Fruit fly (Drosophila melanogaster) whole organism, adult: ENCODE data around the gene mud.

Experiments used
- CG11617 ChIP-seq: fragments of 200-800 bp; sonication (Bioruptor generic); optimal IDR thresholded peaks from 2 replicates; lab custom pipeline; 2017; ENCODE audit warnings: mild to moderate bottlenecking, missing biosample characterization, missing genetic modification reagents, missing genetic modification characterization
- CG12768 ChIP-seq: fragments of 200-800 bp; sonication (Bioruptor generic); optimal IDR thresholded peaks from 2 replicates; lab custom pipeline; 2017; ENCODE audit warnings: missing biosample characterization, missing genetic modification characterization, mild to moderate bottlenecking, moderate library complexity, missing genetic modification reagents
- CG14711 ChIP-seq: fragments of 200-800 bp; sonication (Bioruptor generic); optimal IDR thresholded peaks from 2 replicates; lab custom pipeline; 2018; ENCODE audit warnings: missing biosample characterization, mild to moderate bottlenecking, missing genetic modification characterization, moderate library complexity
- CG1620 ChIP-seq: fragments of 200-800 bp; sonication (Bioruptor generic); optimal IDR thresholded peaks from 2 replicates; lab custom pipeline; 2016; ENCODE audit warnings: missing biosample characterization, missing genetic modification characterization
- CG33017 ChIP-seq: fragments of 200-800 bp; sonication (Bioruptor generic); optimal IDR thresholded peaks from 2 replicates; lab custom pipeline; 2018; ENCODE audit warnings: missing biosample characterization, mild to moderate bottlenecking, missing genetic modification characterization, moderate library complexity
- CG5204 ChIP-seq: fragments of 200-800 bp; sonication (Bioruptor generic); optimal IDR thresholded peaks from 2 replicates; lab custom pipeline; 2016; ENCODE audit warnings: missing biosample characterization, missing genetic modification characterization
- CG7045 ChIP-seq: fragments of 200-800 bp; sonication (Bioruptor generic); optimal IDR thresholded peaks from 2 replicates; lab custom pipeline; 2017; ENCODE audit warnings: missing biosample characterization, mild to moderate bottlenecking, missing genetic modification characterization
- CG7101 ChIP-seq: fragments of 200-800 bp; sonication (Bioruptor generic); optimal IDR thresholded peaks from 2 replicates; lab custom pipeline; 2018; ENCODE audit warnings: missing biosample characterization, mild to moderate bottlenecking, missing genetic modification characterization, moderate library complexity
- Clk ChIP-seq: fragments of 200-800 bp; sonication (Bioruptor generic); optimal IDR thresholded peaks from 2 replicates; lab custom pipeline; 2017; ENCODE audit warnings: missing biosample characterization, missing genetic modification characterization
- Crg-1 ChIP-seq: fragments of 200-800 bp; sonication (Bioruptor generic); optimal IDR thresholded peaks from 2 replicates; lab custom pipeline; 2016; ENCODE audit warnings: missing biosample characterization, missing genetic modification characterization
- Hr96 ChIP-seq: fragments of 200-800 bp; sonication (Bioruptor generic); optimal IDR thresholded peaks from 2 replicates; lab custom pipeline; 2016; ENCODE audit warnings: missing biosample characterization, missing genetic modification characterization
- Mnt ChIP-seq: fragments of 200-800 bp; sonication (Bioruptor generic); optimal IDR thresholded peaks from 2 replicates; lab custom pipeline; 2016; ENCODE audit warnings: missing biosample characterization, mild to moderate bottlenecking, missing genetic modification characterization
- bab1 ChIP-seq: fragments of 200-800 bp; sonication (Bioruptor generic); optimal IDR thresholded peaks from 3 replicates; lab custom pipeline; 2019; ENCODE audit warnings: missing biosample characterization, mild to moderate bottlenecking, missing genetic modification characterization, moderate library complexity
- cic ChIP-seq: fragments of 200-800 bp; sonication (Bioruptor generic); optimal IDR thresholded peaks from 2 replicates; lab custom pipeline; 2017; ENCODE audit warnings: missing biosample characterization, mild to moderate bottlenecking, missing genetic modification characterization, moderate library complexity
- cnc ChIP-seq, 2 experiments: fragments of >200 bp; optimal IDR thresholded peaks; 2 replicates each; lab custom pipeline; 2017
- kay ChIP-seq: fragments of 200-800 bp; sonication (Bioruptor generic); peaks from one replicate; lab custom pipeline; 2016; ENCODE audit warnings: missing biosample characterization, missing genetic modification characterization, borderline replicate concordance
- ovo ChIP-seq: fragments of 200-800 bp; sonication (Bioruptor generic); optimal IDR thresholded peaks from 2 replicates; lab custom pipeline; 2016; ENCODE audit warnings: missing biosample characterization, missing genetic modification characterization
- pad ChIP-seq: fragments of 200-800 bp; sonication (Bioruptor generic); optimal IDR thresholded peaks from 3 replicates; lab custom pipeline; 2017; ENCODE audit warnings: missing biosample characterization, missing genetic modification characterization, mild to moderate bottlenecking, moderate library complexity, missing genetic modification reagents
- tj ChIP-seq: fragments of 200-800 bp; sonication (Bioruptor generic); optimal IDR thresholded peaks from 3 replicates; lab custom pipeline; 2017; ENCODE audit warnings: missing biosample characterization, mild to moderate bottlenecking, missing genetic modification characterization, moderate library complexity
- toe ChIP-seq: fragments of 200-800 bp; sonication (Bioruptor generic); optimal IDR thresholded peaks from 2 replicates; lab custom pipeline; 2016; ENCODE audit warnings: missing biosample characterization, missing genetic modification characterization

The mud gene

DNA sequence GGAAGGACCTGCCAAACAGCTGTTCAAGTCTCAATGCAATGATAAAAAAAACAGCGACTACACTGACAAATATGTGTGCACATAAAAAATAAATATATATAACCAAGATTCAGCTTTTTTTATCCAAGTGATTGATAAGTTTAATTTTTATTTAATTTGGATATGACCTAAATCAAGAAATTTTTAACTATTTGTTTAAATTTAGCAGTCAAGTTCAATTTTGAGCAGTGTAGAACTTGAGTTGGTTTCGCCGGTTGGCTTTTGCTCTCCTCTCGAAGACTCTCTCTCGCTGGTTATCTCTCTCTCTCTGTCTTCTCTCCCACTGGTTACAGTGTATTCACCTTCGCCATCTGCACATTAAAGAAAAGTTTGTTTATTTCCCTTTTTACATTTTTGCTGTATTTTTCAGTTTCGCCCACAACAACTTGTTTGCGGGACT lies 29.5 kb upstream of the mud start:
- TF ChIP-seq toe (GFP tag; lab: Kevin White, UChicago): peak; percentile 29
- peak; percentile 38 for TF ChIP-seq CG1620 (GFP tag; lab: Kevin White, UChicago)
- peak; percentile 71 for TF ChIP-seq CG7045
- peak; percentile 83 for TF ChIP-seq CG7101 (tag; lab: Kevin White, UChicago)
- peak; percentile 68 for TF ChIP-seq CG11617 (GFP tag; lab: Kevin White, UChicago)
- no peak for TF ChIP-seq Crg-1 (GFP tag; lab: Kevin White, UChicago)
- TF ChIP-seq tj (GFP tag; lab: Kevin White, UChicago): peak; percentile 23
- TF ChIP-seq CG5204: no peak
- TF ChIP-seq Hr96 (GFP tag; lab: Kevin White, UChicago): peak; percentile 4
- TF ChIP-seq pad (GFP tag; lab: Kevin White, UChicago): peak; percentile 52
- no peak for TF ChIP-seq cic (GFP tag; lab: Kevin White, UChicago)
- no peak for TF ChIP-seq Clk (GFP tag; lab: Kevin White, UChicago)
- TF ChIP-seq ovo (GFP tag; lab: Kevin White, UChicago): no peak
- peak; percentile 65 for TF ChIP-seq CG33017 (tag; lab: Kevin White, UChicago)
- TF ChIP-seq CG14711 (tag; lab: Kevin White, UChicago): peak; percentile 86
- no peak for TF ChIP-seq cnc (optimal IDR thresholded peaks at IDR 0.05; lab: Kevin White, UChicago)
- TF ChIP-seq CG12768 (GFP tag; lab: Kevin White, UChicago): peak; percentile 40
- TF ChIP-seq kay (GFP tag; lab: Kevin White, UChicago): no peak
- peak; percentile 92 for TF ChIP-seq bab1 (GFP tag; lab: Kevin White, UChicago)
- no peak for TF ChIP-seq Mnt (GFP tag; lab: Kevin White, UChicago)

DNA sequence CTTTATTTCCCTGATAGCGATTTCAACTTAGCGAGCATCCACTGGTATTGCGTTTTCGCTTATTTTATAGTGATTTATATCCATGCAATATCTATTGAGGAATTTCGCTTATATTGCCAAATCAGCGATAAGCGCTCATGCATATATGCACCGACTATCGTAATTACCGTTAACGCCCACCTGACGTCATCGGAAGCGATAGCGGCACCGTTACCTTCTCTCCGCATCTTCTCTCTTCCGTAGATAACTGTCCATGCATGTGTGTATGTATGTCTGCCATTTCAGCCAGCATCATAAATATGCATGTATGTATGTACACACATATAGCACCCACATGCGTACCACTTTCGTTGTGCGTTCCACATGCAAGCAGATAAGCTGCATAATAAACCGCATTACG lies 26.4 kb upstream of the mud start:
- TF ChIP-seq CG7045 (no peak), CG11617 (GFP tag; lab: Kevin White, UChicago) (no peak), pad (GFP tag; lab: Kevin White, UChicago) (peak; percentile 51), ovo (GFP tag; lab: Kevin White, UChicago) (peak; percentile 94), bab1 (GFP tag; lab: Kevin White, UChicago) (peak; percentile 9)

DNA sequence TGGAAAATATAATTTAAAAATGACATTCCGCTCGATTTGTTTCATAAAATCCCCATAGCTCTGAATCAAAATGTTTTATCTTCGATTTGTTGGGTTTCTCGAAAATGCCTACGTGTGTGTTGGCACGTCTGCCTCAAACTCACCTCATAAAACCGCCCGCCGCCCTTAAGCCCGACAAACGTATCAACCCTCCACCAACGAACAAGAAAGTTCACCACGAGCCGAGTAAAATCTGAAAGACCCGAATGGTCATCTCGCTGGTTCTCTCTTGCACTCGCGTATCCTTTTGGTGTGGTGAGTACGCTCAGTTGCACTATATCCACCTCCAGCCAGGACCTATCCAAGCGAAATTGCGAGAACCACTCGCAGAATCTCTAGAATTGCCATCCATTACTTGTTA lies 25.5 kb upstream of the mud start:
- TF ChIP-seq CG14711 (tag; lab: Kevin White, UChicago) (no peak), tj (GFP tag; lab: Kevin White, UChicago) (peak; percentile 6)

DNA sequence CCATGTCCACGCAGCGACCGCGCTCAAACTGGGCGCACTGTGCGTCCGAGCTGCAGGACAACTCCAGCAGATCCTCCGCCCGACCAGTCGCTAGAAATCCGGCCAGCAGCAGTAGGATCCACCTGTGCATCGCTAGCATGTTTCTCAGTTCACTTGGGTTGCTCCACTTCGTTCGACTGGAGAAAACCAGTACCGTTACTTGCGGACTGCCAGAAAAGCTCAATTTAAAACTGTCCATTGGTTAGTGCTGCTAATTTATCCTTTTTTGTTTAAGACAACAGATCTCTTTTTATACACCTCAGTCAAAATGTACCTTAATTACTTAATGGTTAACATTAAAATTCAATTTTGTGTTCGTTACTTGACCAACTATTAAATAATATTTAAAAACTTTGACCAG lies 21.9 kb upstream of the mud start, which contains the start of gene CG11674:
CG11674 (minus strand) TSS at position 215 of the 400 bp plus-strand sequence.
- peak; percentile 76 for TF ChIP-seq ovo (GFP tag; lab: Kevin White, UChicago)
- TF ChIP-seq Crg-1 (GFP tag; lab: Kevin White, UChicago): no peak
- no peak for TF ChIP-seq toe (GFP tag; lab: Kevin White, UChicago)
- peak; percentile 55 for TF ChIP-seq pad (GFP tag; lab: Kevin White, UChicago)
- no peak for TF ChIP-seq CG14711 (tag; lab: Kevin White, UChicago)

DNA sequence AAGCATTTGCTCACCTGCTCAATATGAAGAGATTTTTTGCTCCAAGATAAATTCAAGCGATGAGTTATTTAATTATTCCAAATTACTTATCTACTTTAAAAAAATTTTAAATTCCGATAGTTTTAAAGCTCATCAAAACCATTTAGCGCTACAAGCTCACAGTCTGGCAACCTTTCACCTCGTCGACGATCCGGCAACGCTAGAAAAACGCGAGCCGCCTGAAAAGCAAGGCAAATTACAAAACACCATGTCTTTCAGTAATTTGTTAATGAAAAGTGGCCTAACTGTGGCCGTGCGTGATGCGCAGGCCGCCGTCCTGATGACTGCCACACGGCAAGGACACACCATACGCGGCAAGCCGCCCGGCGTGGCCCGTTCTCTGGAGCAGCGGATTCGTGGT lies 21.4 kb upstream of the mud start, which contains the start of gene mRpL38:
mRpL38 (plus strand) TSS at position 197 of the 400 bp plus-strand sequence.
- TF ChIP-seq CG5204 (no peak), CG33017 (tag; lab: Kevin White, UChicago) (no peak), toe (GFP tag; lab: Kevin White, UChicago) (no peak)

DNA sequence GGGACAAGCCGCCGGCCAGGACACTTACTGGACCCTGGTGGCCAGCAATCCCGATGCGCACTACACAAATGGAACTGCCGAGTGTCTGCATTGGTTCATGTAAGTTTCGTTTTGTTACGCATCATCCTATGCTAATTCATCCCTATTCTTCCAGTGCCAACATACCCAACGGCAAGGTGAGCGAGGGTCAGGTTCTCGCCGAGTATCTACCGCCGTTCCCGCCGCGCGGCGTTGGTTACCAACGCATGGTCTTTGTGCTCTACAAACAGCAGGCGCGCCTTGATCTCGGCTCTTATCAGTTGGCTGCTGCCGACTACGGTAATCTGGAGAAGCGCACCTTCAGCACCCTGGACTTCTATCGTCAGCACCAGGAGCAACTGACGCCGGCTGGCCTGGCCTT lies 20.5 kb upstream of the mud start:
- TF ChIP-seq kay (GFP tag; lab: Kevin White, UChicago) (no peak), cnc (optimal IDR thresholded peaks at IDR 0.05; lab: Kevin White, UChicago) (no peak), CG14711 (tag; lab: Kevin White, UChicago) (no peak), ovo (GFP tag; lab: Kevin White, UChicago) (no peak), pad (GFP tag; lab: Kevin White, UChicago) (no peak), cic (GFP tag; lab: Kevin White, UChicago) (no peak), CG7101 (tag; lab: Kevin White, UChicago) (no peak), bab1 (GFP tag; lab: Kevin White, UChicago) (no peak), CG12768 (GFP tag; lab: Kevin White, UChicago) (no peak), CG7045 (no peak), tj (GFP tag; lab: Kevin White, UChicago) (no peak), Hr96 (GFP tag; lab: Kevin White, UChicago) (no peak), toe (GFP tag; lab: Kevin White, UChicago) (no peak), Clk (GFP tag; lab: Kevin White, UChicago) (no peak)

DNA sequence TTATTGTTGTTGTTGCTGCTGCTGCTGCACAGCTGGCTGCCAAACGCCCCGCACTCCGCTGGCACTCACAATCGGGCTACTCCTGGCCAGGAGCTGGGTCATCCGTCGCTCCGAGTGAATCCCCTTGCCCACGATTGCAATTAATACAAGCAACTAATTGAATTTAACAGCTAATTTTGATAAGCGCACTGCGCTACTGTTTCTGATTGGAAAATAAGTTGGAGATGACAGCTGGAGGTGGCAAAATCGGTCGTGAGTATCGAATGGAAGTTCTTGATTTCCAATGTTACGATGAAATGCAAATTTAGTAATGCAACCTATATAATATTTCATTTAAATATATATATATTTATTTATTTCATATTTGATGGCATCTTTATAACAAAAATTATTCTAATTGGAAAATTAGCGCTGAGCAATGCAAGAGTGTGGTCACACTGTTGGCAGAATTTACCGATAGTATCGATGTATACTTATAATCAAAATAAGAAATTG lies 13.6 kb upstream of the mud start, which contains the start of gene CG42271:
CG42271 (minus strand) TSS at position 224 of the 495 bp plus-strand sequence.
- TF ChIP-seq Hr96 (GFP tag; lab: Kevin White, UChicago): no peak
- peak; percentile 16 for TF ChIP-seq bab1 (GFP tag; lab: Kevin White, UChicago)
- TF ChIP-seq Mnt (GFP tag; lab: Kevin White, UChicago): peak; percentile 9
- peak; percentile 47 for TF ChIP-seq tj (GFP tag; lab: Kevin White, UChicago)
- peak; percentile 58 for TF ChIP-seq CG7101 (tag; lab: Kevin White, UChicago)
- TF ChIP-seq pad (GFP tag; lab: Kevin White, UChicago): peak; percentile 30
- TF ChIP-seq ovo (GFP tag; lab: Kevin White, UChicago): peak; percentile 17
- TF ChIP-seq CG11617 (GFP tag; lab: Kevin White, UChicago): peak; percentile 58
- peak; percentile 13 for TF ChIP-seq CG33017 (tag; lab: Kevin White, UChicago)
- no peak for TF ChIP-seq cic (GFP tag; lab: Kevin White, UChicago)
- no peak for TF ChIP-seq cnc (optimal IDR thresholded peaks at IDR 0.05; lab: Kevin White, UChicago)
- peak; percentile 32 for TF ChIP-seq CG14711 (tag; lab: Kevin White, UChicago)
- TF ChIP-seq CG1620 (GFP tag; lab: Kevin White, UChicago): no peak
- TF ChIP-seq Crg-1 (GFP tag; lab: Kevin White, UChicago): peak; percentile 11
